Fruit fly (Drosophila melanogaster) whole organism, adult: ENCODE data around the gene CG32024.
A peak's percentile ranks its signal among the peaks of the same experiment; 100 is the strongest.

Experiments
- CG11617 ChIP-seq: fragments of 200-800 bp; sonication (Bioruptor generic); optimal IDR thresholded peaks from 2 replicates; lab custom pipeline; 2017; ENCODE audit warnings: mild to moderate bottlenecking, missing biosample characterization, missing genetic modification reagents, missing genetic modification characterization
- CG12768 ChIP-seq: fragments of 200-800 bp; sonication (Bioruptor generic); optimal IDR thresholded peaks from 2 replicates; lab custom pipeline; 2017; ENCODE audit warnings: missing biosample characterization, missing genetic modification characterization, mild to moderate bottlenecking, moderate library complexity, missing genetic modification reagents
- CG14711 ChIP-seq: fragments of 200-800 bp; sonication (Bioruptor generic); optimal IDR thresholded peaks from 2 replicates; lab custom pipeline; 2018; ENCODE audit warnings: missing biosample characterization, mild to moderate bottlenecking, missing genetic modification characterization, moderate library complexity
- CG1620 ChIP-seq: fragments of 200-800 bp; sonication (Bioruptor generic); optimal IDR thresholded peaks from 2 replicates; lab custom pipeline; 2016; ENCODE audit warnings: missing biosample characterization, missing genetic modification characterization
- CG33017 ChIP-seq: fragments of 200-800 bp; sonication (Bioruptor generic); optimal IDR thresholded peaks from 2 replicates; lab custom pipeline; 2018; ENCODE audit warnings: missing biosample characterization, mild to moderate bottlenecking, missing genetic modification characterization, moderate library complexity
- CG5204 ChIP-seq: fragments of 200-800 bp; sonication (Bioruptor generic); optimal IDR thresholded peaks from 2 replicates; lab custom pipeline; 2016; ENCODE audit warnings: missing biosample characterization, missing genetic modification characterization
- CG7045 ChIP-seq: fragments of 200-800 bp; sonication (Bioruptor generic); optimal IDR thresholded peaks from 2 replicates; lab custom pipeline; 2017; ENCODE audit warnings: missing biosample characterization, mild to moderate bottlenecking, missing genetic modification characterization
- CG7101 ChIP-seq: fragments of 200-800 bp; sonication (Bioruptor generic); optimal IDR thresholded peaks from 2 replicates; lab custom pipeline; 2018; ENCODE audit warnings: missing biosample characterization, mild to moderate bottlenecking, missing genetic modification characterization, moderate library complexity
- Clk ChIP-seq: fragments of 200-800 bp; sonication (Bioruptor generic); optimal IDR thresholded peaks from 2 replicates; lab custom pipeline; 2017; ENCODE audit warnings: missing biosample characterization, missing genetic modification characterization
- Crg-1 ChIP-seq: fragments of 200-800 bp; sonication (Bioruptor generic); optimal IDR thresholded peaks from 2 replicates; lab custom pipeline; 2016; ENCODE audit warnings: missing biosample characterization, missing genetic modification characterization
- Hr96 ChIP-seq: fragments of 200-800 bp; sonication (Bioruptor generic); optimal IDR thresholded peaks from 2 replicates; lab custom pipeline; 2016; ENCODE audit warnings: missing biosample characterization, missing genetic modification characterization
- Mnt ChIP-seq: fragments of 200-800 bp; sonication (Bioruptor generic); optimal IDR thresholded peaks from 2 replicates; lab custom pipeline; 2016; ENCODE audit warnings: missing biosample characterization, mild to moderate bottlenecking, missing genetic modification characterization
- bab1 ChIP-seq: fragments of 200-800 bp; sonication (Bioruptor generic); optimal IDR thresholded peaks from 3 replicates; lab custom pipeline; 2019; ENCODE audit warnings: missing biosample characterization, mild to moderate bottlenecking, missing genetic modification characterization, moderate library complexity
- cic ChIP-seq: fragments of 200-800 bp; sonication (Bioruptor generic); optimal IDR thresholded peaks from 2 replicates; lab custom pipeline; 2017; ENCODE audit warnings: missing biosample characterization, mild to moderate bottlenecking, missing genetic modification characterization, moderate library complexity
- cnc ChIP-seq, 2 experiments: fragments of >200 bp; optimal IDR thresholded peaks; 2 replicates each; lab custom pipeline; 2017
- kay ChIP-seq: fragments of 200-800 bp; sonication (Bioruptor generic); peaks from one replicate; lab custom pipeline; 2016; ENCODE audit warnings: missing biosample characterization, missing genetic modification characterization, borderline replicate concordance
- ovo ChIP-seq: fragments of 200-800 bp; sonication (Bioruptor generic); optimal IDR thresholded peaks from 2 replicates; lab custom pipeline; 2016; ENCODE audit warnings: missing biosample characterization, missing genetic modification characterization
- pad ChIP-seq: fragments of 200-800 bp; sonication (Bioruptor generic); optimal IDR thresholded peaks from 3 replicates; lab custom pipeline; 2017; ENCODE audit warnings: missing biosample characterization, missing genetic modification characterization, mild to moderate bottlenecking, moderate library complexity, missing genetic modification reagents
- tj ChIP-seq: fragments of 200-800 bp; sonication (Bioruptor generic); optimal IDR thresholded peaks from 3 replicates; lab custom pipeline; 2017; ENCODE audit warnings: missing biosample characterization, mild to moderate bottlenecking, missing genetic modification characterization, moderate library complexity
- toe ChIP-seq: fragments of 200-800 bp; sonication (Bioruptor generic); optimal IDR thresholded peaks from 2 replicates; lab custom pipeline; 2016; ENCODE audit warnings: missing biosample characterization, missing genetic modification characterization

The CG32024 gene

dm6 chr3L:8767876-8768275, 39.5 kb upstream of the CG32024 start:
- TF ChIP-seq CG7101 (tag; lab: Kevin White, UChicago) (peak; percentile 76), CG1620 (GFP tag; lab: Kevin White, UChicago) (peak; percentile 43), ovo (GFP tag; lab: Kevin White, UChicago) (peak; percentile 19), Clk (GFP tag; lab: Kevin White, UChicago) (peak; percentile 68), CG7045 (GFP tag; lab: Kevin White, UChicago) (peak; percentile 84), toe (GFP tag; lab: Kevin White, UChicago) (peak; percentile 77), CG12768 (GFP tag; lab: Kevin White, UChicago) (peak; percentile 88), tj (GFP tag; lab: Kevin White, UChicago) (peak; percentile 44), pad (GFP tag; lab: Kevin White, UChicago) (peak; percentile 63), cnc (optimal IDR thresholded peaks at IDR 0.05; lab: Kevin White, UChicago) (no peak), Mnt (peak; percentile 50), cic (GFP tag; lab: Kevin White, UChicago) (peak; percentile 46), Crg-1 (GFP tag; lab: Kevin White, UChicago) (peak; percentile 83), kay (GFP tag; lab: Kevin White, UChicago) (peak; percentile 83), bab1 (GFP tag; lab: Kevin White, UChicago) (peak; percentile 96), CG11617 (peak; percentile 88), CG14711 (tag; lab: Kevin White, UChicago) (peak; percentile 64), CG5204 (GFP tag; lab: Kevin White, UChicago) (peak; percentile 84), Hr96 (GFP tag; lab: Kevin White, UChicago) (peak; percentile 76), CG33017 (tag; lab: Kevin White, UChicago) (peak; percentile 82)

DNA sequence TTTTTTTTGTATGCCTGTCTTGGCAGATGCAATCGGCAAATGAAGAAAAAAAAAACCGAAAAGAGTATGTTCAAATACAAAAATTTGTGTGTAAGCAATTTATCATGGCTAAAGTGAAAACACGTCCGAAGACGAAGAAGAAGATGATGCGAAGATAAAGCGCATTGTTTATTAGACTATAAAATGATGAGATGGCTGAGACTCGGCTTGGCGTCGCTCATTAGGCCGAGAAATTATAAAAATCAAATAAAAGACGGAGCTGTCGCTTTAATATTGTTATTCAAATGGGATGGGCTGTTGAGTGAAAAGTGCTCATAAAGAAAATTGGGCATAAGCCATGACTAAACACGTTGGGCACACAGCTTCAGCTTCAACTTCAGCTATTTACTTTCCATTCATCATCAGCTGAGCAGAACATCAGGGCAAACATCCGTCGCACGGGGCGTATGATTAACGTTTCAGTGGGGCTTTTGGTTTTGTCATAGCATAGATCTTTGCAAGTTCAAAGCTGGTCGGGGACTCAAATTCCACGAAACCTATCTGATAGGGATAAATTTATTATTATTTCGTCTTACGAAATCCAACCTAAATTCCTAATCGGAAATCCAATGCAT, 36.7 kb upstream of the CG32024 start:
- no peak for TF ChIP-seq Hr96 (GFP tag; lab: Kevin White, UChicago)
- no peak for TF ChIP-seq ovo (GFP tag; lab: Kevin White, UChicago)
- no peak for TF ChIP-seq CG5204 (GFP tag; lab: Kevin White, UChicago)

dm6 chr3L:8772998-8773684, 34.3 kb upstream of the CG32024 start:
- TF ChIP-seq bab1 (GFP tag; lab: Kevin White, UChicago) (peak; percentile 89), toe (GFP tag; lab: Kevin White, UChicago) (no peak), pad (GFP tag; lab: Kevin White, UChicago) (no peak), CG33017 (tag; lab: Kevin White, UChicago) (no peak), kay (GFP tag; lab: Kevin White, UChicago) (no peak), CG7101 (tag; lab: Kevin White, UChicago) (no peak), Hr96 (GFP tag; lab: Kevin White, UChicago) (no peak), tj (GFP tag; lab: Kevin White, UChicago) (no peak), Clk (GFP tag; lab: Kevin White, UChicago) (no peak)

DNA sequence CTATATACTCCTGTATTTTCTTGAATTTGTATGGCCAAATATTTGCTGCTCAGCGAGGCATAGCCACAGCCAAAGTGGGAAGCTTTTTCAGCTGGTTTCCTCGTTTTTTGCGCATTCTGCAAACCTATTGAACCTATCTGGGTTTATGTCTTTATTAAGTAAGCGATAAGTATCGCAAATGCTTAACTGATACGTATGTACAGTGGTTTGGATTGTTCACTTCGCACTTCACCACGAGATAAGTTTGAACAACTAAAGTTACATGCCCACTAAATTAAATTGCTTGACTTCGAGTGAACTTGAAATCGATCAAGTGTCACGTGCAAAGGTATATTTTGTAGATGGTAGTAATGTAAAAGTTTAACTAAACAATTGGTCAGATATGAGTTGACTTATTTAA, 33.7 kb upstream of the CG32024 start:
- TF ChIP-seq kay (GFP tag; lab: Kevin White, UChicago): peak; percentile 64
- no peak for TF ChIP-seq pad (GFP tag; lab: Kevin White, UChicago)
- no peak for TF ChIP-seq cnc (optimal IDR thresholded peaks at IDR 0.05; lab: Kevin White, UChicago)
- peak; percentile 6 for TF ChIP-seq Mnt

DNA sequence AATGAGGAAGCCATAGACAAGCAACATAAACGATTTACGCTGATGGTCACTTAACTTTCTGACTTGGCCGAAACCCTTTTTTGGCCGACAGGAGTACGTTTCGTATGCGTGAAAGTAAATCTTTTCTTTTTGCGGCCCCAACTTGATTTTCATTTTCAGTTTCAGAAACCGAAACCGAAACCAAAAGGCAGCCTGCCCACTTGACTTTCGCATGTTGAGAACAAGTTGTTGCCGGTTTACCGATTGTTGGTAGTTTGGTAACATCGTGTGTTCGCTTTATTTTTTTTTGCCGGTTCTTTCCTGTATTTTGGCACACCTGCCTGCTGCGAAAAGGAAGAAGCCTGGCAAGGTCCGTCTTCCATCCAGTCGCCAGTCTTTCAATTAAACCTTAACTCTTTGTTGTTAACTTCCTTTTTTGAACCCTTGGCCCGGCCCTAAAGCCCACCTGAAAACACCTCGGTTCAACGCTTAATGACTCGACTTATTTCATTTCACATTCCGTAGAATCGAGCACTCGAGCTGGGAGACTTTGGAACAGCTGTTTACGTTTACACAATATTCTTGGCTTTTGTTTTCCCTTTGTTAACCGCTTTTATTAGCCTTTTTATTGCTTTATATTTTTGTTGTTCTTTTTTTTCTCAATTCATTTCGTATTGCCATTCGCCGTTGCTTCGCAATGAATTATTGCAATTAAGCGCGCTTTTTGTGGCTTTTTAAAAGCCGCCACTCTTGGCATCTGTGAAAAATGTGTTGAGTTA, 32.2 kb upstream of the CG32024 start:
- TF ChIP-seq Hr96 (GFP tag; lab: Kevin White, UChicago) (no peak), CG33017 (tag; lab: Kevin White, UChicago) (no peak), tj (GFP tag; lab: Kevin White, UChicago) (peak; percentile 86), CG1620 (GFP tag; lab: Kevin White, UChicago) (no peak), cic (GFP tag; lab: Kevin White, UChicago) (no peak), toe (GFP tag; lab: Kevin White, UChicago) (no peak), CG5204 (GFP tag; lab: Kevin White, UChicago) (no peak), CG11617 (no peak), kay (GFP tag; lab: Kevin White, UChicago) (peak; percentile 52), pad (GFP tag; lab: Kevin White, UChicago) (no peak), Mnt (no peak), Clk (GFP tag; lab: Kevin White, UChicago) (no peak), CG7045 (GFP tag; lab: Kevin White, UChicago) (no peak), bab1 (GFP tag; lab: Kevin White, UChicago) (peak; percentile 27), CG7101 (tag; lab: Kevin White, UChicago) (no peak), Crg-1 (GFP tag; lab: Kevin White, UChicago) (peak; percentile 16)
